Fruit fly (Drosophila melanogaster): ENCODE results near the gene CG12155.

CG12155 gene

dm6 chrX:7737156-7737771, 8.7 kb downstream of the CG12155 start (continued):
- TF ChIP-seq CG10267 (tag; optimal IDR thresholded peaks at IDR 0.05) (peak; percentile 36), HLHmδ (GFP tag; optimal IDR thresholded peaks at IDR 0.05) (no peak), lmd (GFP tag; IDR thresholded peaks at IDR 0.05) (no peak), CG3995 (GFP tag; optimal IDR thresholded peaks at IDR 0.05) (no peak), Chrac-16 (GFP tag; optimal IDR thresholded peaks at IDR 0.05) (no peak), row (GFP tag; IDR thresholded peaks at IDR 0.05) (0 out of 3 replicates have a peak, but pooled peaks have one; percentile 14), CG12219 (GFP tag; optimal IDR thresholded peaks at IDR 0.05) (no peak), jing (GFP tag; optimal IDR thresholded peaks at IDR 0.05) (no peak), CG17829 (tag; optimal IDR thresholded peaks at IDR 0.05) (peak; percentile 24), CG42726 (GFP tag; IDR thresholded peaks at IDR 0.05; ENCODE audit: partially characterized antibody) (no peak), CG4328 (GFP tag; optimal IDR thresholded peaks at IDR 0.05) (no peak), ems (GFP tag; optimal IDR thresholded peaks at IDR 0.05) (no peak), NK7.1 (GFP tag; optimal IDR thresholded peaks at IDR 0.05) (no peak), CG15479 (GFP tag; optimal IDR thresholded peaks at IDR 0.05) (no peak), CG11085 (GFP tag; IDR thresholded peaks at IDR 0.05) (no peak), ERR (GFP tag; optimal IDR thresholded peaks at IDR 0.05) (no peak), sima (GFP tag; optimal IDR thresholded peaks at IDR 0.05) (no peak), CG10979 (tag; optimal IDR thresholded peaks at IDR 0.05) (no peak), al (GFP tag; IDR thresholded peaks at IDR 0.05) (no peak), bbx (GFP tag; IDR thresholded peaks at IDR 0.05; ENCODE audit: partially characterized antibody) (peak; percentile 65), E2f1 (GFP tag; IDR thresholded peaks at IDR 0.05) (no peak), CG5180 (GFP tag; optimal IDR thresholded peaks at IDR 0.05) (no peak), CG1233 (GFP tag; optimal IDR thresholded peaks at IDR 0.05) (no peak), grau (tag; optimal IDR thresholded peaks at IDR 0.05) (peak; percentile 1), CG18262 (tag; optimal IDR thresholded peaks at IDR 0.05) (no peak), CG15601 (tag; optimal IDR thresholded peaks at IDR 0.05) (no peak), CG5953 (GFP tag; IDR thresholded peaks at IDR 0.05) (no peak), Rfx (GFP tag; IDR thresholded peaks at IDR 0.05) (peak; percentile 24; the same call in 1 of the 2 replicates), tin (GFP tag; optimal IDR thresholded peaks at IDR 0.05) (no peak), CG34224 (GFP tag; IDR thresholded peaks at IDR 0.05; ENCODE audit: partially characterized antibody) (0 out of 3 replicates have a peak, but pooled peaks have one; percentile 24), C15 (GFP tag; IDR thresholded peaks at IDR 0.05) (no peak), wor (GFP tag; IDR thresholded peaks at IDR 0.05) (no peak), repo (GFP tag; optimal IDR thresholded peaks at IDR 0.05) (no peak), fd96Cb (tag; optimal IDR thresholded peaks at IDR 0.05) (no peak), CG8924 (tag; optimal IDR thresholded peaks at IDR 0.05) (no peak), dati (GFP tag; IDR thresholded peaks at IDR 0.05) (no peak), CG2712 (tag; optimal IDR thresholded peaks at IDR 0.05) (peak; percentile 6), CG31365 (tag; optimal IDR thresholded peaks at IDR 0.05) (no peak), hkb (optimal IDR thresholded peaks at IDR 0.05) (peak; percentile 1), hkb (GFP tag; IDR thresholded peaks at IDR 0.05) (no peak), CG16815 (GFP tag; optimal IDR thresholded peaks at IDR 0.05) (no peak), CG18764 (GFP tag; optimal IDR thresholded peaks at IDR 0.05) (no peak), CG2116 (GFP tag; optimal IDR thresholded peaks at IDR 0.05) (peak; percentile 25), CG34376 (GFP tag; optimal IDR thresholded peaks at IDR 0.05) (peak; percentile 16), bigmax (GFP tag; optimal IDR thresholded peaks at IDR 0.05) (peak; percentile 80), Poxn (GFP tag; IDR thresholded peaks at IDR 0.05) (no peak), CG7839 (tag; optimal IDR thresholded peaks at IDR 0.05) (no peak), CG15514 (GFP tag; optimal IDR thresholded peaks at IDR 0.05) (peak; percentile 75), MESR4 (GFP tag; optimal IDR thresholded peaks at IDR 0.05) (peak; percentile 71), her (GFP tag; optimal IDR thresholded peaks at IDR 0.05) (peak; percentile 6), da (GFP tag; optimal IDR thresholded peaks at IDR 0.05) (no peak)

Data from whole organism, embryonic.